Fruit fly (Drosophila melanogaster) Kc167 (cell line): Measurements from ENCODE around the gene CG14947.

Source experiments
- Myc ChIP-seq: fragments of >200 bp; optimal IDR thresholded peaks from 2 replicates; lab custom pipeline; 2017; ENCODE audit warnings: missing external identifiers
- Sin3A ChIP-seq: fragments of >200 bp; optimal IDR thresholded peaks from 2 replicates; lab custom pipeline; 2018; ENCODE audit warnings: missing external identifiers
- h ChIP-seq: fragments of >200 bp; optimal IDR thresholded peaks from 3 replicates; lab custom pipeline; 2018; ENCODE audit warnings: missing external identifiers
- insv ChIP-seq: fragments of >200 bp; optimal IDR thresholded peaks from 3 replicates; lab custom pipeline; 2018; ENCODE audit warnings: missing external identifiers
- psq ChIP-seq: fragments of >200 bp; optimal IDR thresholded peaks from 2 replicates; lab custom pipeline; 2017; ENCODE audit warnings: missing external identifiers
- ttk ChIP-seq: sonication (Bioruptor generic); optimal IDR thresholded peaks from 2 replicates; lab custom pipeline; 2017; ENCODE audit warnings: missing external identifiers

Gene CG14947

dm6 chr2L:12045578-12045940 is 30.3 kb upstream of the CG14947 start:
- TF ChIP-seq Sin3A (lab: Kevin White, UChicago) (no peak), h (lab: Kevin White, UChicago) (no peak), ttk (no peak), insv (lab: Kevin White, UChicago) (no peak), Myc (lab: Kevin White, UChicago) (no peak), psq (lab: Kevin White, UChicago) (no peak)

- no peak for TF ChIP-seq h (lab: Kevin White, UChicago)
- no peak for TF ChIP-seq Myc (lab: Kevin White, UChicago)
- no peak for TF ChIP-seq ttk
- TF ChIP-seq insv (lab: Kevin White, UChicago), result no peak
- TF ChIP-seq Sin3A (lab: Kevin White, UChicago), result no peak
- no peak for TF ChIP-seq psq (lab: Kevin White, UChicago)
Observed at dm6 chr2L:12045941-12046855, 29.7 kb upstream of the CG14947 start, which contains the start of gene CG6770. Gene CG6770, minus strand, starts transcription at chr2L:12046118.

dm6 chr2L:12046856-12047230 is 29.1 kb upstream of the CG14947 start:
- TF ChIP-seq psq (lab: Kevin White, UChicago), result no peak

dm6 chr2L:12048723-12049122 is 27.2 kb upstream of the CG14947 start, which contains the start of gene Plzf:
Gene Plzf, minus strand, starts transcription at chr2L:12048918.
- TF ChIP-seq ttk (no peak), psq (lab: Kevin White, UChicago) (no peak), Sin3A (lab: Kevin White, UChicago) (no peak), Myc (lab: Kevin White, UChicago) (no peak), h (lab: Kevin White, UChicago) (no peak), insv (lab: Kevin White, UChicago) (no peak)

dm6 chr2L:12049133-12049532 is 26.8 kb upstream of the CG14947 start, which contains the start of gene PLCXD:
Gene PLCXD, plus strand, starts transcription at chr2L:12049418.
- TF ChIP-seq insv (lab: Kevin White, UChicago) (no peak), Sin3A (lab: Kevin White, UChicago) (no peak), h (lab: Kevin White, UChicago) (no peak)

- no peak for TF ChIP-seq Sin3A (lab: Kevin White, UChicago)
- no peak for TF ChIP-seq Myc (lab: Kevin White, UChicago)
- TF ChIP-seq ttk, result no peak
- TF ChIP-seq psq (lab: Kevin White, UChicago), result no peak
- no peak for TF ChIP-seq insv (lab: Kevin White, UChicago)
- no peak for TF ChIP-seq h (lab: Kevin White, UChicago)
Observed at dm6 chr2L:12053365-12053764, 22.5 kb upstream of the CG14947 start.

dm6 chr2L:12055837-12056388 is 20.0 kb upstream of the CG14947 start, which contains the start of the genes JhI-21, RpL7-like and CG34164:
Gene JhI-21, minus strand, starts transcription at chr2L:12056042.
Gene RpL7-like, plus strand, starts transcription at chr2L:12056326.
Gene CG34164, plus strand, starts transcription at chr2L:12056348.
- TF ChIP-seq ttk, result no peak
- TF ChIP-seq Sin3A (lab: Kevin White, UChicago), result no peak
- TF ChIP-seq Myc (lab: Kevin White, UChicago), result no peak
- no peak for TF ChIP-seq insv (lab: Kevin White, UChicago)
- no peak for TF ChIP-seq h (lab: Kevin White, UChicago)
- no peak for TF ChIP-seq psq (lab: Kevin White, UChicago)

dm6 chr2L:12063035-12063434 is 12.9 kb upstream of the CG14947 start, which contains the start of gene Rab3-GAP:
Gene Rab3-GAP, minus strand, starts transcription at chr2L:12063184.
- no peak for TF ChIP-seq ttk
- no peak for TF ChIP-seq psq (lab: Kevin White, UChicago)
- no peak for TF ChIP-seq Myc (lab: Kevin White, UChicago)
- TF ChIP-seq h (lab: Kevin White, UChicago), result no peak
- TF ChIP-seq Sin3A (lab: Kevin White, UChicago), result no peak
- no peak for TF ChIP-seq insv (lab: Kevin White, UChicago)

dm6 chr2L:12065683-12066386 is 10.1 kb upstream of the CG14947 start:
- TF ChIP-seq ttk (no peak), psq (lab: Kevin White, UChicago) (no peak), Sin3A (lab: Kevin White, UChicago) (no peak), h (lab: Kevin White, UChicago) (no peak), Myc (lab: Kevin White, UChicago) (no peak), insv (lab: Kevin White, UChicago) (no peak)

dm6 chr2L:12066617-12067251 is 9.2 kb upstream of the CG14947 start, which contains the start of gene firl:
Gene firl, minus strand, starts transcription at chr2L:12066775.
- no peak for TF ChIP-seq psq (lab: Kevin White, UChicago)
- TF ChIP-seq insv (lab: Kevin White, UChicago), result no peak
- TF ChIP-seq h (lab: Kevin White, UChicago), result no peak
- TF ChIP-seq ttk, result no peak
- no peak for TF ChIP-seq Sin3A (lab: Kevin White, UChicago)
- no peak for TF ChIP-seq Myc (lab: Kevin White, UChicago)
